Worm (Caenorhabditis elegans) whole organism, L2 larva: Measurements from ENCODE around the gene idpb-2.

Source experiments
- C34F6.9 ChIP-seq: fragments of 150-350 bp; optimal IDR thresholded peaks from 2 replicates; lab custom pipeline; 2014; ENCODE audit warnings: missing biosample characterization, missing genetic modification characterization
- F13H6.1 ChIP-seq: sonication (generic microtip); optimal IDR thresholded peaks from 2 replicates; lab custom pipeline; 2016; ENCODE audit warnings: missing genetic modification characterization, missing compliant biosample characterization
- R02D3.7 ChIP-seq: fragments of 150-350 bp; optimal IDR thresholded peaks from 2 replicates; lab custom pipeline; 2014; ENCODE audit warnings: missing biosample characterization, missing genetic modification characterization
- Y55F3AM.14 ChIP-seq: fragments of 200-800 bp; sonication (Bioruptor generic); optimal IDR thresholded peaks from 2 replicates; lab custom pipeline; 2018; ENCODE audit warnings: mild to moderate bottlenecking, missing genetic modification characterization, missing compliant biosample characterization
- ZK546.5 ChIP-seq: sonication (generic microtip); optimal IDR thresholded peaks from 2 replicates; lab custom pipeline; 2017; ENCODE audit warnings: missing biosample characterization, missing genetic modification characterization
- alr-1 ChIP-seq: fragments of 150-350 bp; optimal IDR thresholded peaks from 2 replicates; lab custom pipeline; 2014; ENCODE audit warnings: missing biosample characterization, missing genetic modification characterization
- aly-2 ChIP-seq: fragments of 150-350 bp; optimal IDR thresholded peaks from 2 replicates; lab custom pipeline; 2014; ENCODE audit warnings: missing biosample characterization, missing genetic modification characterization
- ama-1 ChIP-seq: fragments of 150-350 bp; optimal IDR thresholded peaks from 2 replicates; lab custom pipeline; 2018; ENCODE audit warnings: inconsistent platforms
- blmp-1 ChIP-seq: sonication (generic microtip); optimal IDR thresholded peaks from 2 replicates; lab custom pipeline; 2017; ENCODE audit warnings: missing genetic modification characterization, mild to moderate bottlenecking, missing compliant biosample characterization, antibody characterized with exemption, moderate library complexity; ENCODE audit not compliant: insufficient read depth
- ceh-16 ChIP-seq: fragments of 150-350 bp; optimal IDR thresholded peaks from 2 replicates; lab custom pipeline; 2014; ENCODE audit warnings: missing biosample characterization, missing genetic modification characterization
- ceh-82 ChIP-seq: fragments of 150-350 bp; optimal IDR thresholded peaks from 2 replicates; lab custom pipeline; 2014; ENCODE audit warnings: missing biosample characterization, missing genetic modification characterization
- crh-2 ChIP-seq: sonication (generic microtip); optimal IDR thresholded peaks from 2 replicates; lab custom pipeline; 2017; ENCODE audit warnings: missing biosample characterization, missing genetic modification characterization
- dmd-4 ChIP-seq: sonication (generic microtip); optimal IDR thresholded peaks from 2 replicates; lab custom pipeline; 2017; ENCODE audit warnings: missing biosample characterization, missing genetic modification characterization
- egl-27 ChIP-seq: sonication (generic microtip); optimal IDR thresholded peaks from 3 replicates; lab custom pipeline; 2017; ENCODE audit warnings: missing biosample characterization, missing genetic modification reagents, missing genetic modification characterization
- elt-1 ChIP-seq: fragments of 150-350 bp; optimal IDR thresholded peaks from 2 replicates; lab custom pipeline; 2014; ENCODE audit warnings: missing biosample characterization, missing genetic modification characterization
- elt-3 ChIP-seq: sonication (generic microtip); optimal IDR thresholded peaks from 2 replicates; lab custom pipeline; 2017; ENCODE audit warnings: missing biosample characterization, missing genetic modification characterization
- fos-1 ChIP-seq: fragments of 150-350 bp; optimal IDR thresholded peaks from 2 replicates; lab custom pipeline; 2014; ENCODE audit warnings: missing biosample characterization, missing genetic modification characterization
- gmeb-1 ChIP-seq: fragments of 150-350 bp; optimal IDR thresholded peaks from 2 replicates; lab custom pipeline; 2014; ENCODE audit warnings: missing biosample characterization, missing genetic modification characterization
- lin-11 ChIP-seq: fragments of 150-350 bp; sonication (generic microtip); optimal IDR thresholded peaks from 2 replicates; lab custom pipeline; 2014; ENCODE audit warnings: missing biosample characterization, missing genetic modification characterization, inconsistent platforms, mixed read lengths
- lin-13 ChIP-seq: fragments of 150-350 bp; optimal IDR thresholded peaks from 2 replicates; lab custom pipeline; 2014; ENCODE audit warnings: missing biosample characterization, missing genetic modification reagents, missing genetic modification characterization
- lin-39 ChIP-seq: fragments of 150-350 bp; optimal IDR thresholded peaks from 2 replicates; lab custom pipeline; 2014; ENCODE audit warnings: missing biosample characterization, missing genetic modification reagents, missing genetic modification characterization
- lsy-2 ChIP-seq, 2 experiments: fragments of 150-350 bp in 1 of 2; sonication (generic microtip) in 1 of 2; optimal IDR thresholded peaks; 2 replicates each; lab custom pipeline; 2014 to 2017; ENCODE audit warnings: missing biosample characterization in 2 of 2, missing genetic modification characterization in 2 of 2
- mab-5 ChIP-seq: fragments of 150-350 bp; optimal IDR thresholded peaks from 2 replicates; lab custom pipeline; 2014; ENCODE audit warnings: missing biosample characterization, missing genetic modification characterization
- mbf-1 ChIP-seq: sonication (generic microtip); optimal IDR thresholded peaks from 2 replicates; lab custom pipeline; 2017; ENCODE audit warnings: missing biosample characterization, missing genetic modification characterization
- mdl-1 ChIP-seq, 2 experiments: fragments of 150-350 bp in 1 of 2; sonication (generic microtip) in 1 of 2; optimal IDR thresholded peaks; 2 replicates each; lab custom pipeline; 2017; ENCODE audit warnings: missing biosample characterization in 2 of 2, missing genetic modification characterization in 2 of 2
- nhr-10 ChIP-seq: sonication (generic microtip); optimal IDR thresholded peaks from 2 replicates; lab custom pipeline; 2017; ENCODE audit warnings: missing biosample characterization, missing genetic modification characterization
- nhr-11 ChIP-seq: fragments of 150-350 bp; optimal IDR thresholded peaks from 2 replicates; lab custom pipeline; 2014; ENCODE audit warnings: missing biosample characterization, missing genetic modification characterization
- nhr-12 ChIP-seq: fragments of 150-350 bp; optimal IDR thresholded peaks from 2 replicates; lab custom pipeline; 2014; ENCODE audit warnings: missing biosample characterization, missing genetic modification characterization
- nhr-129 ChIP-seq: fragments of 150-350 bp; optimal IDR thresholded peaks from 2 replicates; lab custom pipeline; 2014; ENCODE audit warnings: missing biosample characterization, missing genetic modification characterization
- nhr-21 ChIP-seq: fragments of 150-350 bp; optimal IDR thresholded peaks from 2 replicates; lab custom pipeline; 2014; ENCODE audit warnings: missing biosample characterization, missing genetic modification characterization
- nhr-23 ChIP-seq: fragments of 150-350 bp; optimal IDR thresholded peaks from 2 replicates; lab custom pipeline; 2014; ENCODE audit warnings: missing biosample characterization, missing genetic modification reagents, missing genetic modification characterization
- nhr-237 ChIP-seq: fragments of 150-350 bp; optimal IDR thresholded peaks from 2 replicates; lab custom pipeline; 2014; ENCODE audit warnings: missing biosample characterization, missing genetic modification characterization
- nhr-25 ChIP-seq: fragments of 150-350 bp; sonication (generic microtip); optimal IDR thresholded peaks from 3 replicates; lab custom pipeline; 2014; ENCODE audit warnings: missing biosample characterization, missing genetic modification characterization
- nhr-6 ChIP-seq: fragments of 150-350 bp; optimal IDR thresholded peaks from 2 replicates; lab custom pipeline; 2014; ENCODE audit warnings: missing biosample characterization, missing genetic modification characterization
- nhr-77 ChIP-seq: fragments of 150-350 bp; optimal IDR thresholded peaks from 2 replicates; lab custom pipeline; 2014; ENCODE audit warnings: missing biosample characterization, missing genetic modification characterization
- peb-1 ChIP-seq: fragments of 150-350 bp; optimal IDR thresholded peaks from 2 replicates; lab custom pipeline; 2014; ENCODE audit warnings: missing biosample characterization, missing genetic modification characterization
- sem-4 ChIP-seq: fragments of 150-350 bp; optimal IDR thresholded peaks from 2 replicates; lab custom pipeline; 2014; ENCODE audit warnings: missing biosample characterization, missing genetic modification reagents, missing genetic modification characterization
- skn-1 ChIP-seq: sonication (generic microtip); optimal IDR thresholded peaks from 2 replicates; lab custom pipeline; 2017; ENCODE audit warnings: missing biosample characterization, missing genetic modification characterization
- sma-3 ChIP-seq: sonication (generic microtip); optimal IDR thresholded peaks from 2 replicates; lab custom pipeline; 2016; ENCODE audit warnings: missing genetic modification reagents, missing genetic modification characterization, missing compliant biosample characterization
- sma-9 ChIP-seq, 2 experiments: fragments of 150-350 bp in 1 of 2; sonication (generic microtip) in 1 of 2; optimal IDR thresholded peaks; 2 replicates each; lab custom pipeline; 2014 to 2016; ENCODE audit warnings: missing genetic modification characterization in 2 of 2, mild to moderate bottlenecking in 1 of 2, missing biosample characterization in 1 of 2, missing compliant biosample characterization in 1 of 2, missing genetic modification reagents in 1 of 2, moderate library complexity in 1 of 2
- snpc-4 ChIP-seq: fragments of 150-350 bp; optimal IDR thresholded peaks from 2 replicates; lab custom pipeline; 2014; ENCODE audit warnings: missing biosample characterization, missing genetic modification characterization
- unc-39 ChIP-seq: fragments of 150-350 bp; optimal IDR thresholded peaks from 2 replicates; lab custom pipeline; 2014; ENCODE audit warnings: missing biosample characterization, missing genetic modification characterization
- unc-55 ChIP-seq: fragments of 150-350 bp; sonication (generic microtip); optimal IDR thresholded peaks from 3 replicates; lab custom pipeline; 2014; ENCODE audit warnings: missing biosample characterization, missing genetic modification reagents, missing genetic modification characterization
- unc-62 ChIP-seq: fragments of 150-350 bp; optimal IDR thresholded peaks from 2 replicates; lab custom pipeline; 2014; ENCODE audit warnings: missing biosample characterization, missing genetic modification reagents, missing genetic modification characterization
- zag-1 ChIP-seq: fragments of 150-350 bp; optimal IDR thresholded peaks from 2 replicates; lab custom pipeline; 2014; ENCODE audit warnings: missing biosample characterization, missing genetic modification characterization
- ztf-1 ChIP-seq: fragments of 200-800 bp; sonication (Bioruptor generic); conservative IDR thresholded peaks from 2 replicates; pipeline ENCODE4 v1.3.6; 2022; ENCODE audit warnings: missing genetic modification characterization, missing compliant biosample characterization
- ztf-11 ChIP-seq: sonication (generic microtip); optimal IDR thresholded peaks from 2 replicates; lab custom pipeline; 2017; ENCODE audit warnings: missing biosample characterization, missing genetic modification characterization
- ztf-4 ChIP-seq: fragments of 150-350 bp; optimal IDR thresholded peaks from 2 replicates; lab custom pipeline; 2014; ENCODE audit warnings: missing biosample characterization, missing genetic modification characterization

idpb-2 gene

DNA sequence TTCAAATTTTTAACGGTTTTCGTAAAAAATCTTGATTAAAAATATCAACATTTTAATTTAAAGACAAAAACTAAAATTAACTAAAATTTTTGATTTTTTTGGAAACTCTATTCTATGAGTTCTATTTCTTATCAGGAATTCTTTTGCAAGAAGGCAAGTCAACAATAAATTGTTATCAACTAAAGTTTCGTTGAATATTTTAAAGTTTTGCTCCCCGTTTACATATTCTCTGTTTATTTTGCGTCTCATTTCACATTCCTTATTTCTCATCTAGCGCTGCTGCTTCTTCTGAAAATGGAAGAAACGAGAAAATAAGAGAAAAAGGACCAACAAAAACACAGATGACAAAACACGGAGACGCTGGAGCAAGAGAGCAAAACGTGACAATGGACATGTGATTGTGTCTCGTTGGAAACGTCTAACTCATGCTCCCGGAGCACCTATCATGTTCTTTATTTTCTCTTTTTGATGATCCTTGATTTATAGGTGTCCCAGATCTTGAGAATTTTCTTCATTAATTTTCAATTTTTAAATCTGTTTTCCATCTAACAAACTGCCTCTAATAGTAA lies 48.8 kb downstream of the idpb-2 start:
- TF ChIP-seq egl-27 (no peak), fos-1 (tag; lab: Kevin White, UChicago) (peak; percentile 47), C34F6.9 (tag; lab: Kevin White, UChicago) (peak; percentile 33), R02D3.7 (tag; lab: Kevin White, UChicago) (no peak), sma-9 (GFP tag; optimal IDR thresholded peaks at IDR 0.05; lab: Kevin White, UChicago) (no peak), sma-9 (tag; optimal IDR thresholded peaks at IDR 0.05; lab: Kevin White, UChicago) (no peak), aly-2 (tag; lab: Kevin White, UChicago) (no peak), ama-1 (lab: Kevin White, UChicago) (no peak), nhr-23 (tag; lab: Kevin White, UChicago) (no peak), Y55F3AM.14 (GFP tag; lab: Kevin White, UChicago) (no peak), sma-3 (GFP tag; lab: Kevin White, UChicago) (no peak), lin-11 (tag; lab: Kevin White, UChicago) (no peak), lin-39 (tag; lab: Kevin White, UChicago) (no peak), nhr-129 (peak; percentile 65)

DNA sequence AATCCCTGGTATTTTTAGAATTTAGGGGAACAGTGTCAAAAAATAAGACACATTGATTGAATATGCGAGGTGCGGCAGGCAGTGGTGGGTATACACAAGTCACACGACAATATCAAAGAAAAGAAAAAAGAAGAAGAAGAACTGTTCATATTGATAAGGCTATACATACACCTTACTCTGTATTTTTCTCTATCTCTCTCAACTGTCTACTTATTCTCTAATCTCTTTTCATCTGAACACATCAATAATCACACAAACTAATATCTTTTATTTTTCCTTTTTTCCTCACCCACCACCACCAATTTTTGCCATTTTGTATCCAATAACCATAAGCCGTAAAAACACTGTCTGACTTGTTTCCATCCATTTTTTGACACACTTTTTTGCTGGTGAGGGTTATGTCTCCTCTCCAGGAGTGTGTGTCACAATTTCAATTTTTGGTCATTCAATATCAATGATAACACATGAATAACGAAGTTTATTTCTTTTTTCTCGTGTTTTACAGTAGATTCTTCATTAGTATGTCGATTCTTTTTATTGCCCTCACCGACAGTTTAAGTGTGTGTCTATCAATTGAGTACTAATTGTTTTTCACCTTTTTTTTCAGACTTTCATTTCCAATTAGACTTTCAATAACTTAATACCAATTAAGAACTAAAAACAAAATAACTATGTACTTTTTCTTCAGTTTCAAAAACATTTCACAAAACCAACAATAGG lies 49.9 kb downstream of the idpb-2 start:
- TF ChIP-seq lin-13 (GFP tag; lab: Kevin White, UChicago) = no peak
- peak in 1 of 2 experiments; percentile 43 for TF ChIP-seq lsy-2 (tag; optimal IDR thresholded peaks at IDR 0.05; lab: Kevin White, UChicago)
- TF ChIP-seq aly-2 (tag; lab: Kevin White, UChicago) = no peak
- no peak for TF ChIP-seq R02D3.7 (tag; lab: Kevin White, UChicago)
- no peak for TF ChIP-seq skn-1 (tag; lab: Kevin White, UChicago)
- TF ChIP-seq alr-1 (tag; lab: Kevin White, UChicago) = no peak
- TF ChIP-seq blmp-1 (tag; lab: Kevin White, UChicago) = peak; percentile 53
- no peak for TF ChIP-seq unc-39 (tag; lab: Kevin White, UChicago)
- no peak for TF ChIP-seq ceh-82 (tag; lab: Kevin White, UChicago)
- TF ChIP-seq zag-1 (tag; lab: Kevin White, UChicago) = no peak
- no peak for TF ChIP-seq C34F6.9 (tag; lab: Kevin White, UChicago)
- no peak for TF ChIP-seq dmd-4 (tag; lab: Kevin White, UChicago)
- no peak for TF ChIP-seq nhr-6 (tag; lab: Kevin White, UChicago)
- no peak for TF ChIP-seq ztf-4 (tag; lab: Kevin White, UChicago)
- peak; percentile 14 for TF ChIP-seq sem-4
- no peak for TF ChIP-seq mbf-1 (tag; lab: Kevin White, UChicago)
- TF ChIP-seq ztf-11 (tag; lab: Kevin White, UChicago) = no peak
- TF ChIP-seq nhr-25 = peak; percentile 67
- TF ChIP-seq lin-39 (tag; lab: Kevin White, UChicago) = no peak
- no peak for TF ChIP-seq lin-11 (tag; lab: Kevin White, UChicago)
- peak; percentile 34 for TF ChIP-seq nhr-129
- TF ChIP-seq fos-1 (tag; lab: Kevin White, UChicago) = peak; percentile 79
- peak; percentile 68 for TF ChIP-seq crh-2 (tag; lab: Kevin White, UChicago)
- no peak for TF ChIP-seq ceh-16
- no peak for TF ChIP-seq unc-62 (GFP tag; lab: Kevin White, UChicago)
- TF ChIP-seq mdl-1 (tag; optimal IDR thresholded peaks at IDR 0.05; lab: Kevin White, UChicago) = no peak
- no peak for TF ChIP-seq ama-1 (lab: Kevin White, UChicago)
- TF ChIP-seq ZK546.5 = no peak
- TF ChIP-seq mab-5 (tag; lab: Kevin White, UChicago) = no peak
- TF ChIP-seq sma-9 (GFP tag; optimal IDR thresholded peaks at IDR 0.05; lab: Kevin White, UChicago) = peak; percentile 62
- no peak for TF ChIP-seq sma-9 (tag; optimal IDR thresholded peaks at IDR 0.05; lab: Kevin White, UChicago)
- TF ChIP-seq snpc-4 (tag; lab: Kevin White, UChicago) = no peak
- TF ChIP-seq nhr-12 = no peak
- peak; percentile 54 for TF ChIP-seq nhr-21 (tag; lab: Kevin White, UChicago)
- no peak for TF ChIP-seq nhr-237
- TF ChIP-seq ztf-1 = no peak
- TF ChIP-seq elt-1 (tag; lab: Kevin White, UChicago) = no peak
- TF ChIP-seq unc-55 (GFP tag; lab: Kevin White, UChicago) = no peak
- no peak for TF ChIP-seq nhr-77 (tag; lab: Kevin White, UChicago)
- no peak for TF ChIP-seq nhr-23 (tag; lab: Kevin White, UChicago)
- TF ChIP-seq gmeb-1 (tag; lab: Kevin White, UChicago) = peak; percentile 9
- TF ChIP-seq peb-1 = no peak
- TF ChIP-seq nhr-10 (tag; lab: Kevin White, UChicago) = no peak
- no peak for TF ChIP-seq egl-27
- no peak for TF ChIP-seq nhr-11 (tag; lab: Kevin White, UChicago)
- TF ChIP-seq Y55F3AM.14 (GFP tag; lab: Kevin White, UChicago) = no peak
- TF ChIP-seq elt-3 (tag; lab: Kevin White, UChicago) = no peak
- TF ChIP-seq sma-3 (GFP tag; lab: Kevin White, UChicago) = peak; percentile 34
- no peak for TF ChIP-seq F13H6.1 (tag; lab: Kevin White, UChicago)
